Worm (Caenorhabditis elegans) whole organism, mixed stage, embryonic: Measurements from ENCODE around the gene T10C6.10.

Experiments used
- ces-1 ChIP-seq: fragments of 150-350 bp; optimal IDR thresholded peaks from 2 replicates; lab custom pipeline; 2014; ENCODE audit warnings: missing biosample characterization, missing genetic modification reagents, missing genetic modification characterization
- snpc-4 ChIP-seq: fragments of 150-350 bp; optimal IDR thresholded peaks from 2 replicates; lab custom pipeline; 2014; ENCODE audit warnings: missing biosample characterization, missing genetic modification characterization
- unc-62 ChIP-seq: fragments of 150-350 bp; optimal IDR thresholded peaks from 2 replicates; lab custom pipeline; 2014; ENCODE audit warnings: missing biosample characterization, missing genetic modification reagents, missing genetic modification characterization

DNA sequence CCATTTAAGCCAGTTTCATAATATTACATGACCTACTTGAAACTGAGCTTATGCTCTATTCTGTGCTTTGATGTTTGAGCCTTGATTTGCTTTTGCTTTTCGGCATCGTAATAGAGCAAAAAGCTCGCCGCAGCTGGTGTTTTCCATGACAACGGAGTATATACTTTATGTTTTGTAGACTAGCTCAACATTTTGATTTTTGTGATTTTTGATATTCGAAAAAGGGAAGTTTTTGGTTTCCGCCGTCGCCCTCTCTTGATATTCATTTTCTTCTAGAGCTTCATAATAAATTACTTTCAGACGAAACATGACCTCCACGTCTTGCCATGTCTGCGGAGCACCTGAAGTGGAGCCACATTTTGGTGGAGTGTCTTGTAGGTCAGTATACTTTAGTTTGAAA, 33.9 kb upstream of the T10C6.10 start, which contains the start of gene nhr-63:
- TF ChIP-seq ces-1 (GFP tag; lab: Kevin White, UChicago) (no peak), unc-62 (GFP tag; lab: Kevin White, UChicago) (no peak), snpc-4 (tag; lab: Kevin White, UChicago) (no peak)
